Fruit fly (Drosophila melanogaster): Measurements from ENCODE around the gene CG9215.

DNA sequence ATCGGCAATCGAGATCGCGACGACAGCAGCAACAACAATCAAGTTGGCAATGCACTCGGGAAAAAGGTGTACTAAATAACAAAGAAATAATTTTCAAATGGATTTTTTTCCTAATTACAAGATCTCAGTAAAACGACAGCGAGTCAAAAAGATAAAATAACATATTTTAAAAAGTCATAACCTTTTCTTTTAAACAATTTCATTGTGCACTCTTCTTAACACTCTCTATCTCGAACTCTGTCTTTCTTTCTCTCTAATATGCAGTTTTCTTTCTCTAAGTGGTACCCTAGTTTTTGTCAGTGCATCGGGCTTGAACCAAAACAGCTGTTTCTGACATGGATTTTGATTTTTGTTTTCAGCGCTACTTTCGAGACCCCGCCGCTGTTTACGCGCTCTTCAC lies 33.6 kb downstream of the CG9215 start:
- TF ChIP-seq usp (GFP tag; optimal IDR thresholded peaks at IDR 0.05) (no peak), psq (optimal IDR thresholded peaks at IDR 0.05) (no peak), CG8478 (optimal IDR thresholded peaks at IDR 0.05) (no peak), Dll (optimal IDR thresholded peaks at IDR 0.05) (no peak), pan (optimal IDR thresholded peaks at IDR 0.05) (no peak), EcR (GFP tag; optimal IDR thresholded peaks at IDR 0.05) (no peak)
